Fruit fly (Drosophila melanogaster) whole organism, larva: Measurements from ENCODE around the gene CG12470.

Source experiments
- noc ChIP-seq: fragments of 200-800 bp; sonication (Bioruptor generic); optimal IDR thresholded peaks from 3 replicates; lab custom pipeline; 2019; ENCODE audit warnings: missing biosample characterization, mild to moderate bottlenecking, missing genetic modification characterization, moderate library complexity

CG12470 gene

DNA sequence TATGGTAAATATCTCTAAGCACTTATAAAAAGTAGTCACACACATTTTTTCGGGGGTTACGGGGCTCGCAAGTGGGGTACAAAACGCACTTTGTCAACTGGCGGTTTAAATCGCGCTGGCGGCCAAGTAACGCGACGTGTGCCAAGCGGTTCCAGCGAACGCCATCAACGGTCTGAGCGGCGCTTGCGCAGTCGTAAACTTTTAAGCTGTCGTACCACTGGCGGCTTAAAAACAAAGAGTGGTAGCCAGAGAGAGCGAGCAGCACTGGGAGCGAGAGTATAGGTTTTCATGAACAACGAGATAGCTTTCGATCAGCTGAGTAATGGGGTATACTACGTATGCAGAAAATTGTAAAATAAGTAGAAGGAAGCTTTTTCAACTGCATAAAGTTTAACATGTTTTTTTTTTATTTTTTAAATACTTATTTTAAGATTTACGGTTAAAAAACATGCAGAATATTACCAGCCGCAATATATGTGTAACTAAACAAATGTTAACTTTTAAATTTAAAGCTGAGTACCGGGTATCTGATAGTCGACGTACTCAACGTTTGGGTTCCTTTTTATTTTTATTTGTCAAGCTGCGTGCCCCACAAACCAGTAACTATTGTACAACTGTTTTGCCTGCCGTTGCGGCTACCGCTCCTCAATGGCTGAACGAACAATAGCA is 27.3 kb downstream of the CG12470 start:
- peak; percentile 2 for TF ChIP-seq noc (tag; lab: Kevin White, UChicago)

DNA sequence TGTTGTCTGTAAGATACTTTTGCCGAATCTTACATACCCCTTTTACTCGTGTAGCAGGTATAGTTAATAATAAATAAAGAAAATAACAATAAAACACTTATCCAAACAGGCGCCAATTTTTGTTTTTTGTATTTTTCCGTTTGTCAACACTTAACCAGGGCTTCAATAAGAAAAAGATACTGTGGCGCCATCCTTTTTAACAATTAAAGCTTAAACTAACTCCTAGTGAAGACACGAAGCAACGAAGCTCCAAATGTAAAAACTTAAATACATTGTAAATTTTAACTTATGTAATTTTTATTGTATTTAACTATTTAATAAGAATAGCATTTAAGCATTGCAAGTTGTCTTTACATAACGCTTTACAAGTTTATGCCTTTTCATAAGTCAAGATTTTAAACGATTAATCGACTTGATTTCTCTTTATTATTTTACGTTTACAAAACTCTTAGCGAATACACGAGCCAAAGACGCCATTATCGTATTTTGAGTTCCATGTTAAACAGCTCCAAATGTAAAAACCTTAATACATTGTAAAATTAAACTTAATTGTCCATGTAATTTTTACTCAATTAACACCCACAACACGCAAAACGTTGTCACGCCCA is 29.3 kb downstream of the CG12470 start:
- TF ChIP-seq noc (tag; lab: Kevin White, UChicago) = no peak

DNA sequence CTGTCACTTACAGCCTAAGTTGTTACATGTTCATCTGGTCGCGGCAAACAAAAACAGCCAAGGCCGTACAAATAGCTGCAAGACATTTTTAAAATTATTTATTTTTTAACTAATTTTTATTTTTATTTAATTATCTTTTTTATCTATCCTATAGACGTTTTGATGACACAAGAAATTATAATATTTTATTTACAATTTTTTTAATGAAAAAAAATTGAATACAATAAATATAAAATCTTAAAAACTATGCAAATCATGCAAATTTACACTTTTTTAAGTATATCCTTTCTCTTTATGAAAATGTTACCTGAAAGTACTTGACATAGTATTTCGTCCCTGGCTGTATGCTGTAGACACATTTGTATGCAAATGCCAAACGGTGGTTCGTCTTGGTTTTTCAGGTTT is 30.6 kb downstream of the CG12470 start:
- peak; percentile 0 for TF ChIP-seq noc (tag; lab: Kevin White, UChicago)

- TF ChIP-seq noc (tag; lab: Kevin White, UChicago) = no peak
These were observed 32.5 kb downstream of the CG12470 start for dm6 chrX:339866-340571.

dm6 chrX:340809-341208 is 33.3 kb downstream of the CG12470 start:
- TF ChIP-seq noc (tag; lab: Kevin White, UChicago) = no peak

dm6 chrX:342422-343169 is 35.1 kb downstream of the CG12470 start:
- TF ChIP-seq noc (tag; lab: Kevin White, UChicago) = no peak

dm6 chrX:345246-345645 is 37.8 kb downstream of the CG12470 start:
- TF ChIP-seq noc (tag; lab: Kevin White, UChicago) = no peak

dm6 chrX:350266-350665 is 42.8 kb downstream of the CG12470 start, which contains the start of gene CG43181:
Gene CG43181 (plus strand): TSS chrX:350566.
- no peak for TF ChIP-seq noc (tag; lab: Kevin White, UChicago)

dm6 chrX:350970-351369 is 43.5 kb downstream of the CG12470 start:
- no peak for TF ChIP-seq noc (tag; lab: Kevin White, UChicago)

DNA sequence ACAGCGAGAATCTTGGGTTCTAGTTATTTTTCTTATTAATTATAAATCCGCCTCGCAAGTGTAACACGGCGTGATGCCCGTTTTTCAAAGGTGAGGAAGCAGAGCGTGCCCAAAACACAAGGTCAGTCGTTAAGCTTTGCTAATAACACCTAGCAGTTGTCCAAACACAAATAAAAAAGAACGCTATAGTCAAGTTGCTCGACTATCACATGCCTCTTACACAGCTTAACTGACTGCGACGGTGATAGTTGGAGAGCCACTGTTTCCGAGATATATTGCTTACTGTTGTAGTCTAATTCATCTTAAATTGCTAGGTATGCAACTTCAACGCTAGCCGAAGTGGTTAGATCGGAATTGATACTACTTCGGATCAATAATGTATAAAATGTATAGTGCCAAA is 44.1 kb downstream of the CG12470 start:
- TF ChIP-seq noc (tag; lab: Kevin White, UChicago) = no peak

dm6 chrX:352767-353166 is 45.3 kb downstream of the CG12470 start, which contains the start of gene CG43182:
Gene CG43182 (plus strand): TSS chrX:353067.
- TF ChIP-seq noc (tag; lab: Kevin White, UChicago) = no peak

- TF ChIP-seq noc (tag; lab: Kevin White, UChicago) = no peak
These were observed 46.5 kb downstream of the CG12470 start for dm6 chrX:353929-354515.

- no peak for TF ChIP-seq noc (tag; lab: Kevin White, UChicago)
These were observed 48.7 kb downstream of the CG12470 start, which contains the start of gene y for dm6 chrX:356232-356631. Gene y (plus strand): TSS chrX:356509.
